Fruit fly (Drosophila melanogaster) S2 (cell line): Measurements from ENCODE around the gene CG33500.

Experiments used
- CG8478 ChIP-seq: fragments of >200 bp; optimal IDR thresholded peaks from 2 replicates; lab custom pipeline; 2018
- CTCF ChIP-seq, 2 experiments: fragments of >200 bp; optimal IDR thresholded peaks; 2 replicates each; lab custom pipeline; 2018

Gene CG33500

dm6 chr3L:11528397-11528923, 20.0 kb downstream of the CG33500 start:
- TF ChIP-seq CG8478 (no peak), CTCF (optimal IDR thresholded peaks at IDR 0.05; lab: Kevin White, UChicago) (no peak)

dm6 chr3L:11529707-11530106, 21.3 kb downstream of the CG33500 start:
- TF ChIP-seq CG8478 (no peak), CTCF (optimal IDR thresholded peaks at IDR 0.05; lab: Kevin White, UChicago) (no peak)

dm6 chr3L:11530370-11530769, 21.9 kb downstream of the CG33500 start:
- TF ChIP-seq CTCF (optimal IDR thresholded peaks at IDR 0.05; lab: Kevin White, UChicago) (no peak), CG8478 (no peak)

dm6 chr3L:11531300-11531699, 22.9 kb downstream of the CG33500 start:
- no peak for TF ChIP-seq CTCF (optimal IDR thresholded peaks at IDR 0.05; lab: Kevin White, UChicago)
- no peak for TF ChIP-seq CG8478

dm6 chr3L:11531994-11532732, 23.7 kb downstream of the CG33500 start:
- TF ChIP-seq CTCF (optimal IDR thresholded peaks at IDR 0.05; lab: Kevin White, UChicago) (no peak), CG8478 (no peak)

dm6 chr3L:11533704-11534319, 25.4 kb downstream of the CG33500 start:
- TF ChIP-seq CTCF (optimal IDR thresholded peaks at IDR 0.05; lab: Kevin White, UChicago) (no peak), CG8478 (no peak)

- TF ChIP-seq CG8478 (no peak), CTCF (optimal IDR thresholded peaks at IDR 0.05; lab: Kevin White, UChicago) (no peak)
Observed at dm6 chr3L:11534391-11535246, 26.2 kb downstream of the CG33500 start.

dm6 chr3L:11536132-11536531, 27.7 kb downstream of the CG33500 start:
- TF ChIP-seq CG8478: no peak
- no peak for TF ChIP-seq CTCF (optimal IDR thresholded peaks at IDR 0.05; lab: Kevin White, UChicago)

dm6 chr3L:11536767-11537419, 28.5 kb downstream of the CG33500 start:
- TF ChIP-seq CG8478 (no peak), CTCF (optimal IDR thresholded peaks at IDR 0.05; lab: Kevin White, UChicago) (no peak)

- TF ChIP-seq CTCF (optimal IDR thresholded peaks at IDR 0.05; lab: Kevin White, UChicago): no peak
- TF ChIP-seq CG8478: no peak
Observed at dm6 chr3L:11539511-11540329, 31.3 kb downstream of the CG33500 start.

dm6 chr3L:11540330-11540702, 31.9 kb downstream of the CG33500 start:
- TF ChIP-seq CTCF (optimal IDR thresholded peaks at IDR 0.05; lab: Kevin White, UChicago) (no peak), CG8478 (no peak)

- TF ChIP-seq CG8478 (no peak), CTCF (optimal IDR thresholded peaks at IDR 0.05; lab: Kevin White, UChicago) (no peak)
Observed at dm6 chr3L:11542437-11542836, 34.0 kb downstream of the CG33500 start.

- TF ChIP-seq CTCF (optimal IDR thresholded peaks at IDR 0.05; lab: Kevin White, UChicago): no peak
- TF ChIP-seq CG8478: no peak
Observed at dm6 chr3L:11542948-11543347, 34.5 kb downstream of the CG33500 start.

dm6 chr3L:11543681-11544299, 35.4 kb downstream of the CG33500 start:
- no peak for TF ChIP-seq CTCF (optimal IDR thresholded peaks at IDR 0.05; lab: Kevin White, UChicago)
